Worm (Caenorhabditis elegans): ENCODE results near the gene K02C4.2.

K02C4.2 gene

ce11 chrII:8106921-8107695 lies 31.5 kb downstream of the K02C4.2 start, which contains the start of the genes chst-1 and C41C4.9 (continued):
- peak; percentile 78 for TF ChIP-seq mep-1 (tag; optimal IDR thresholded peaks at IDR 0.05)
- TF ChIP-seq aha-1 (tag) = peak; percentile 93
- peak; percentile 87 for TF ChIP-seq pha-4 (GFP tag; IDR thresholded peaks at IDR 0.05)
- TF ChIP-seq pha-4 (tag; optimal IDR thresholded peaks at IDR 0.05) = no peak
- TF ChIP-seq lsy-2 (tag; optimal IDR thresholded peaks at IDR 0.05) = peak in 1 of 2 experiments; percentile 59
- no peak for TF ChIP-seq ama-1 (optimal IDR thresholded peaks at IDR 0.05)
- TF ChIP-seq nhr-111 (GFP tag; optimal IDR thresholded peaks at IDR 0.05) = peak; percentile 88
- TF ChIP-seq snpc-4 (tag; optimal IDR thresholded peaks at IDR 0.05) = peak; percentile 3
- no peak for TF ChIP-seq nhr-237 (tag; optimal IDR thresholded peaks at IDR 0.05)
- peak; percentile 74 for TF ChIP-seq hlh-11 (tag; optimal IDR thresholded peaks at IDR 0.05)
- no peak for TF ChIP-seq jun-1 (tag; optimal IDR thresholded peaks at IDR 0.05)
- peak; percentile 79 for TF ChIP-seq nhr-6 (tag; optimal IDR thresholded peaks at IDR 0.05)
- no peak for TF ChIP-seq hif-1 (tag; optimal IDR thresholded peaks at IDR 0.05)
- TF ChIP-seq F26F4.8 (GFP tag; conservative IDR thresholded peaks at IDR 0.05) = peak; percentile 97
- TF ChIP-seq aly-2 (tag; optimal IDR thresholded peaks at IDR 0.05) = peak; percentile 79
- TF ChIP-seq mdl-1 (tag; optimal IDR thresholded peaks at IDR 0.05) = peak in 1 of 2 experiments; percentile 8
- TF ChIP-seq ztf-7 (tag; optimal IDR thresholded peaks at IDR 0.05) = peak; percentile 60
- 0 out of 2 replicates have a peak, but pooled peaks have one; percentile 56 for TF ChIP-seq Y75B8A.6 (GFP tag; IDR thresholded peaks at IDR 0.05)
- peak; percentile 98; the same call in 1 of the 2 replicates for TF ChIP-seq lim-7 (GFP tag; IDR thresholded peaks at IDR 0.05)
- TF ChIP-seq lin-39 (tag; optimal IDR thresholded peaks at IDR 0.05) = no peak
- no peak; the same call in 1 of the 2 replicates for TF ChIP-seq egl-43 (GFP tag; IDR thresholded peaks at IDR 0.05)
- TF ChIP-seq fkh-10 (GFP tag; optimal IDR thresholded peaks at IDR 0.05) = no peak
- peak; percentile 81 for TF ChIP-seq duxl-1 (tag; optimal IDR thresholded peaks at IDR 0.05; ENCODE audit: poor library complexity)
- TF ChIP-seq lin-13 (GFP tag; optimal IDR thresholded peaks at IDR 0.05) = peak; percentile 40
- peak; percentile 89; the same call in 1 of the 2 replicates for TF ChIP-seq snpc-1.2 (GFP tag; IDR thresholded peaks at IDR 0.05)
- TF ChIP-seq daf-12 (tag; optimal IDR thresholded peaks at IDR 0.05) = no peak
- peak; percentile 86 for TF ChIP-seq spr-3 (GFP tag; optimal IDR thresholded peaks at IDR 0.05)
- peak; percentile 78 for TF ChIP-seq dve-1 (tag; optimal IDR thresholded peaks at IDR 0.05; ENCODE audit: insufficient read depth)
- peak; percentile 71 for TF ChIP-seq hlh-30 (tag; optimal IDR thresholded peaks at IDR 0.05; ENCODE audit: insufficient read depth)
- peak; percentile 86 for TF ChIP-seq Y5F2A.4 (GFP tag; optimal IDR thresholded peaks at IDR 0.05)

- TF ChIP-seq jun-1 (tag; optimal IDR thresholded peaks at IDR 0.05) = no peak
- TF ChIP-seq sdz-12 (GFP tag; optimal IDR thresholded peaks at IDR 0.05) = no peak
- TF ChIP-seq nhr-11 (tag; optimal IDR thresholded peaks at IDR 0.05) = no peak
- TF ChIP-seq nhr-111 (GFP tag; optimal IDR thresholded peaks at IDR 0.05) = no peak
- no peak for TF ChIP-seq lim-7 (GFP tag; IDR thresholded peaks at IDR 0.05)
- no peak for TF ChIP-seq php-3 (GFP tag; IDR thresholded peaks at IDR 0.05)
- TF ChIP-seq zip-2 (tag; optimal IDR thresholded peaks at IDR 0.05) = no peak
- TF ChIP-seq dmd-6 (GFP tag; IDR thresholded peaks at IDR 0.05) = no peak
- no peak for TF ChIP-seq hif-1 (tag; optimal IDR thresholded peaks at IDR 0.05)
- TF ChIP-seq F44E2.7 (GFP tag; IDR thresholded peaks at IDR 0.05) = no peak
- TF ChIP-seq duxl-1 (tag; optimal IDR thresholded peaks at IDR 0.05; ENCODE audit: poor library complexity) = no peak
- no peak for TF ChIP-seq nhr-48 (tag; optimal IDR thresholded peaks at IDR 0.05)
Measured at ce11 chrII:8112063-8112462, 36.5 kb downstream of the K02C4.2 start, which contains the start of gene lron-4. lron-4 (minus strand) TSS chrII:8112163.

- TF ChIP-seq snpc-1.2 (GFP tag; IDR thresholded peaks at IDR 0.05) (no peak), egl-27 (tag; optimal IDR thresholded peaks at IDR 0.05) (no peak), dmd-9 (GFP tag; IDR thresholded peaks at IDR 0.05) (no peak), vab-7 (GFP tag; IDR thresholded peaks at IDR 0.05) (no peak), tra-1 (GFP tag; IDR thresholded peaks at IDR 0.05) (no peak), zip-11 (GFP tag; IDR thresholded peaks at IDR 0.05) (no peak), lin-39 (tag; optimal IDR thresholded peaks at IDR 0.05) (no peak), R02D3.7 (tag; optimal IDR thresholded peaks at IDR 0.05) (no peak), egl-43 (GFP tag; IDR thresholded peaks at IDR 0.05) (no peak), lin-29 (GFP tag; IDR thresholded peaks at IDR 0.05) (no peak), hlh-11 (tag; optimal IDR thresholded peaks at IDR 0.05) (no peak)
Measured at ce11 chrII:8116159-8116558, 40.6 kb downstream of the K02C4.2 start, which contains the start of gene unc-105. unc-105 (plus strand) TSS chrII:8116459.
